Fruit fly (Drosophila melanogaster): ENCODE data around the gene DIP-beta.

Gene DIP-beta

dm6 chrX:21373659-21374426 is 83.7 kb downstream of the DIP-beta start, which contains the start of gene slgA (continued):
- TF ChIP-seq salr (GFP tag; optimal IDR thresholded peaks at IDR 0.05): no peak
- TF ChIP-seq Blimp-1 (GFP tag; optimal IDR thresholded peaks at IDR 0.05): no peak
- peak; percentile 8 for TF ChIP-seq CG11902 (GFP tag; optimal IDR thresholded peaks at IDR 0.05)
- peak; percentile 40 for TF ChIP-seq Sox14 (GFP tag; optimal IDR thresholded peaks at IDR 0.05)
- TF ChIP-seq dac (GFP tag; optimal IDR thresholded peaks at IDR 0.05): no peak
- TF ChIP-seq CG15336 (GFP tag; IDR thresholded peaks at IDR 0.05): peak; percentile 6; the same call in 1 of the 2 replicates
- peak; percentile 11 for TF ChIP-seq CG8319 (GFP tag; optimal IDR thresholded peaks at IDR 0.05)
- no peak for TF ChIP-seq acj6 (GFP tag; optimal IDR thresholded peaks at IDR 0.05)
- no peak for TF ChIP-seq spab (GFP tag; optimal IDR thresholded peaks at IDR 0.05)
- TF ChIP-seq net (GFP tag; optimal IDR thresholded peaks at IDR 0.05): no peak
- 0 out of 3 replicates have a peak, but pooled peaks have one; percentile 12 for TF ChIP-seq eg (GFP tag; IDR thresholded peaks at IDR 0.05)
- no peak for TF ChIP-seq CG11294 (GFP tag; IDR thresholded peaks at IDR 0.05)
- TF ChIP-seq Met (GFP tag; optimal IDR thresholded peaks at IDR 0.05): peak; percentile 29
- no peak for TF ChIP-seq pdm3 (GFP tag; optimal IDR thresholded peaks at IDR 0.05)
- TF ChIP-seq CG6163 (GFP tag; IDR thresholded peaks at IDR 0.05): no peak
- TF ChIP-seq Gug (GFP tag; IDR thresholded peaks at IDR 0.05): no peak
- peak; percentile 7 for TF ChIP-seq CG3919 (GFP tag; optimal IDR thresholded peaks at IDR 0.05)
- peak; percentile 45 for TF ChIP-seq CG31627 (GFP tag; optimal IDR thresholded peaks at IDR 0.05)
- peak; percentile 26 for TF ChIP-seq CG10631 (GFP tag; optimal IDR thresholded peaks at IDR 0.05)
- TF ChIP-seq CG9139 (GFP tag; optimal IDR thresholded peaks at IDR 0.05): no peak
- TF ChIP-seq fd59A (GFP tag; optimal IDR thresholded peaks at IDR 0.05): no peak
- no peak for TF ChIP-seq Sox15 (GFP tag; optimal IDR thresholded peaks at IDR 0.05)
- TF ChIP-seq Ets96B (tag; optimal IDR thresholded peaks at IDR 0.05): no peak
- no peak for TF ChIP-seq Smox (GFP tag; optimal IDR thresholded peaks at IDR 0.05)

Data from whole organism, prepupa.